Worm (Caenorhabditis elegans): ENCODE data around the gene Y53C12A.3.

The Y53C12A.3 gene

DNA sequence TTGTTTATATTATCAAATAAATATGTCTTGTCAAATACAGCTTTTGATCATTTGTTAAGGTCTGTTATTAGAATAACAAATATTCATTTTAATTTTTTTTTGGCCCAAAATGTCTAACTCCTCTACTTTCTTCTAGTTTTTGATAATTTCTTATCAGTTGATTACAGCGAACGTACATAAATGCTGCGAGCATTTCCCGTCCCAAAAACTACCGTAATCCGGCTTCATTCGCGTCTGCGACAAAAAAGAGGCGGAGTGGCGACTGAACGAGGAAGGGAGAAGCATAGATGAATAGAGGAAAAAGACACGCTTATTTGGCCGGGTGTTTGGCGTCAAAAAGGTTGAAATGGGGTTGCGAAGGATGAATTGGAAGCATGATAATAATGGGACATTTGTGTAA lies 34.5 kb upstream of the Y53C12A.3 start (continued):
- TF ChIP-seq mxl-3 (GFP tag; optimal IDR thresholded peaks at IDR 0.05), result peak; percentile 22
- no peak for TF ChIP-seq ces-1 (GFP tag; optimal IDR thresholded peaks at IDR 0.05)
- 0 out of 2 replicates have a peak, but pooled peaks have one; percentile 48 for TF ChIP-seq tra-1 (GFP tag; IDR thresholded peaks at IDR 0.05)
- TF ChIP-seq D1046.2 (GFP tag; IDR thresholded peaks at IDR 0.05), result no peak
- TF ChIP-seq duxl-1 (tag; optimal IDR thresholded peaks at IDR 0.05; ENCODE audit: poor library complexity), result no peak
- no peak for TF ChIP-seq tag-97 (GFP tag; IDR thresholded peaks at IDR 0.05)
- no peak for TF ChIP-seq spr-1 (tag; optimal IDR thresholded peaks at IDR 0.05)
- peak in 1 of 2 experiments; percentile 46 for TF ChIP-seq mdl-1 (tag; optimal IDR thresholded peaks at IDR 0.05)
- TF ChIP-seq F44E2.7 (GFP tag; IDR thresholded peaks at IDR 0.05), result no peak
- TF ChIP-seq R02D3.7 (tag; optimal IDR thresholded peaks at IDR 0.05), result no peak
- TF ChIP-seq arid-1 (GFP tag; conservative IDR thresholded peaks at IDR 0.05), result no peak
- no peak for TF ChIP-seq lin-15B (tag; optimal IDR thresholded peaks at IDR 0.05)
- no peak for TF ChIP-seq ZK337.2 (GFP tag; IDR thresholded peaks at IDR 0.05)
- TF ChIP-seq F37D6.2 (tag; optimal IDR thresholded peaks at IDR 0.05), result no peak

DNA sequence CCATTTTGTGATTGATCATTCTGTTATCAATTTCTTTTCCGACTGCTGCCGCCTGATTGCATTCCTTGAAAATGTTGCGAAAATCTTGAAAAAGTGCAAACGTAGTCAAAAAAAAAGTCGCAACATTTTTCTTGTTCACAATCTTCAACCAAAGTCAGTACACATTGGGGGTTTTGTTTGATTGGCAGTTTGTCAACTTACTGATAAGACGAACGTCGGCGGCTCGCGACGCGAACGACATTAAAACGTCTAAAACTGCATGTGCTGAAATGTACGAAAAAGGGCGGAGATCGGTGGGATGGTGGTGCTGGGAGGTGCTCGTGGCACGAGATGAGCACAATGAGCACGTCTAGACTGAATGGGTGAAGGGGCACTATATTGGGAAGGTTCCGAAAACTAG lies 32.8 kb upstream of the Y53C12A.3 start:
- TF ChIP-seq saeg-2 (GFP tag; IDR thresholded peaks at IDR 0.05), result 0 out of 2 replicates have a peak, but pooled peaks have one; percentile 15
- peak; percentile 25 for TF ChIP-seq nhr-6 (tag; optimal IDR thresholded peaks at IDR 0.05)
- peak; percentile 56 for TF ChIP-seq gei-8 (GFP tag; optimal IDR thresholded peaks at IDR 0.05)
- peak; percentile 26 to 57 for TF ChIP-seq lsy-2 (tag; optimal IDR thresholded peaks at IDR 0.05)
- no peak for TF ChIP-seq nhr-10 (tag; optimal IDR thresholded peaks at IDR 0.05)
- TF ChIP-seq nhr-111 (GFP tag; optimal IDR thresholded peaks at IDR 0.05), result no peak
- TF ChIP-seq pha-4 (GFP tag; IDR thresholded peaks at IDR 0.05), result 0 out of 2 replicates have a peak, but pooled peaks have one; percentile 36
- no peak for TF ChIP-seq pha-4 (tag; optimal IDR thresholded peaks at IDR 0.05)
- TF ChIP-seq arid-1 (GFP tag; conservative IDR thresholded peaks at IDR 0.05), result 0 out of 2 replicates have a peak, but pooled peaks have one; percentile 7
- TF ChIP-seq zag-1 (tag; optimal IDR thresholded peaks at IDR 0.05), result no peak
- peak; percentile 90 for TF ChIP-seq hlh-11 (tag; optimal IDR thresholded peaks at IDR 0.05)
- TF ChIP-seq dpl-1 (GFP tag; optimal IDR thresholded peaks at IDR 0.05), result no peak
- TF ChIP-seq tra-1 (GFP tag; IDR thresholded peaks at IDR 0.05), result peak; percentile 90
- TF ChIP-seq ama-1 (optimal IDR thresholded peaks at IDR 0.05), result peak; percentile 65
- TF ChIP-seq rbr-2 (tag; optimal IDR thresholded peaks at IDR 0.05), result no peak
- TF ChIP-seq nhr-48 (tag; optimal IDR thresholded peaks at IDR 0.05), result peak; percentile 14
- 0 out of 2 replicates have a peak, but pooled peaks have one; percentile 62 for TF ChIP-seq Y75B8A.6 (GFP tag; IDR thresholded peaks at IDR 0.05)
- TF ChIP-seq nhr-42 (GFP tag; IDR thresholded peaks at IDR 0.05), result 0 out of 2 replicates have a peak, but pooled peaks have one; percentile 45
- TF ChIP-seq Y105C5A.15 (GFP tag; IDR thresholded peaks at IDR 0.05), result peak; percentile 53; the same call in 1 of the 2 replicates
- TF ChIP-seq madf-9 (GFP tag; conservative IDR thresholded peaks at IDR 0.05), result 0 out of 2 replicates have a peak, but pooled peaks have one; percentile 21
- no peak for TF ChIP-seq daf-19 (GFP tag; conservative IDR thresholded peaks at IDR 0.05)
- peak; percentile 61; the same call in 1 of the 2 replicates for TF ChIP-seq egl-43 (GFP tag; IDR thresholded peaks at IDR 0.05)
- TF ChIP-seq nhr-77 (tag; optimal IDR thresholded peaks at IDR 0.05), result peak; percentile 87
- TF ChIP-seq daf-16 (GFP tag; optimal IDR thresholded peaks at IDR 0.05), result peak in 1 of 2 experiments; percentile 63
- peak; percentile 66 for TF ChIP-seq daf-16 (tag; optimal IDR thresholded peaks at IDR 0.05)
- 0 out of 2 replicates have a peak, but pooled peaks have one; percentile 2 for TF ChIP-seq mxl-2 (GFP tag; conservative IDR thresholded peaks at IDR 0.05)
- TF ChIP-seq dve-1 (tag; optimal IDR thresholded peaks at IDR 0.05; ENCODE audit: insufficient read depth), result peak; percentile 88
- no peak for TF ChIP-seq ZK546.5 (tag; optimal IDR thresholded peaks at IDR 0.05)
- no peak for TF ChIP-seq mdt-29 (GFP tag; IDR thresholded peaks at IDR 0.05)
- TF ChIP-seq dmd-6 (GFP tag; IDR thresholded peaks at IDR 0.05), result peak; percentile 91
- TF ChIP-seq ceh-32 (tag; optimal IDR thresholded peaks at IDR 0.05; ENCODE audit: poor library complexity), result no peak
- 0 out of 2 replicates have a peak, but pooled peaks have one; percentile 25 for TF ChIP-seq zfp-3 (GFP tag; conservative IDR thresholded peaks at IDR 0.05)
- no peak for TF ChIP-seq ztf-7 (tag; optimal IDR thresholded peaks at IDR 0.05)
- TF ChIP-seq nhr-102 (tag; optimal IDR thresholded peaks at IDR 0.05), result peak; percentile 63
- peak; percentile 86 for TF ChIP-seq pqm-1 (tag; optimal IDR thresholded peaks at IDR 0.05)
- TF ChIP-seq mdl-1 (tag; optimal IDR thresholded peaks at IDR 0.05), result peak in 1 of 2 experiments; percentile 70
- TF ChIP-seq daf-8 (GFP tag; IDR thresholded peaks at IDR 0.05), result no peak
- peak; percentile 83; the same call in 1 of the 2 replicates for TF ChIP-seq lin-1 (GFP tag; IDR thresholded peaks at IDR 0.05)
- TF ChIP-seq aha-1 (tag), result peak; percentile 90
